ENCODE assay signal across 3 worm cellular contexts in the genomic region with DNA sequence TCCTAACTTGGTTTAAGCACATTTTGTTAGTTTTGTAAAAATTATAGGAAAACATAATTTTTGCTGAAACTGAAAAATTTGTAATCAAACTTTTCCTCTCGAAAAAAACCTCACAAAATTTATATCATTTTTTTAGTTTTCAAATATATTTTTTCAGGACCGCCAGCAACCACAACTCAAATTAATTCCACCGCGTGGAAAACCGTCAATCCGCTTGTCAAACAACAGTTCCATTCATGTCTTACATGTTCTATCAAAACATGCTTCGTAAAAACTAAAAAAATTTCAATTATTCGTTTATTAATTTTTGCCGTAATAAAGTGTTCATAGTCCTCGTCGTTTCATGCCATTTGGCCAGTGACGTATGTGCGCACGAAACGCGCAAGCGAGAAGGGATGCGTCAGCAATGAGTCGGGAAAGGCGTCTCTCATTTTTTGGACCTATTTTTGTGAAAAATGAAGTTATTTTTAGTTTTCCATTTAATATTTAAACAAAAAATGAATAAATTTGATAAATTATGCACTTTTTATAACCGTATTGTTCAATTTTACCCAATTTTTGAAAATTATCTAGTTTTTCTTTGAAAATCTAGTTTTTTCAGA.
TF ChIP-seq lines count a peak whose summit lies in the region.

Gene ucr-2.2, plus strand, starts transcription at position 602 of the 602 bp plus-strand sequence.

TF ChIP-seq in whole organism, L2 larva, 48 proteins besides CTCF, POLR2A, EP300 and RAD21 (continued from another document):
- peak in 1 of 2 experiments; percentile 3 for TF ChIP-seq mdl-1 (tag; optimal IDR thresholded peaks at IDR 0.05; lab: Kevin White, UChicago)
- TF ChIP-seq ceh-82 (tag; optimal IDR thresholded peaks at IDR 0.05; lab: Kevin White, UChicago) = no peak
- no peak for TF ChIP-seq ztf-1 (GFP tag; conservative IDR thresholded peaks at IDR 0.05; lab: Robert Waterston, UW)
- TF ChIP-seq ztf-11 (tag; optimal IDR thresholded peaks at IDR 0.05; lab: Kevin White, UChicago) = no peak
- TF ChIP-seq alr-1 (tag; optimal IDR thresholded peaks at IDR 0.05; lab: Kevin White, UChicago) = no peak
- TF ChIP-seq nhr-12 (tag; optimal IDR thresholded peaks at IDR 0.05; lab: Kevin White, UChicago) = no peak
- no peak for TF ChIP-seq skn-1 (tag; optimal IDR thresholded peaks at IDR 0.05; lab: Kevin White, UChicago)
- TF ChIP-seq nhr-237 (tag; optimal IDR thresholded peaks at IDR 0.05; lab: Kevin White, UChicago) = no peak
- peak; percentile 83 for TF ChIP-seq gmeb-1 (tag; optimal IDR thresholded peaks at IDR 0.05; lab: Kevin White, UChicago)
- peak; percentile 85 for TF ChIP-seq unc-55 (GFP tag; optimal IDR thresholded peaks at IDR 0.05; lab: Kevin White, UChicago)
- TF ChIP-seq snpc-4 (tag; optimal IDR thresholded peaks at IDR 0.05; lab: Kevin White, UChicago) = peak; percentile 86
- peak; percentile 81 for TF ChIP-seq lin-13 (GFP tag; optimal IDR thresholded peaks at IDR 0.05; lab: Kevin White, UChicago)
- TF ChIP-seq crh-2 (tag; optimal IDR thresholded peaks at IDR 0.05; lab: Kevin White, UChicago) = peak; percentile 93
- peak; percentile 83 for TF ChIP-seq fos-1 (tag; optimal IDR thresholded peaks at IDR 0.05; lab: Kevin White, UChicago)

TF ChIP-seq in whole organism, L4 larva, 104 proteins besides CTCF, POLR2A, EP300 and RAD21 (continued from another document and continues in another):
- TF ChIP-seq egl-43 (GFP tag; IDR thresholded peaks at IDR 0.05; lab: Robert Waterston, UW) = 0 out of 2 replicates have a peak, but pooled peaks have one; percentile 39
- peak; percentile 38; the same call in 1 of the 2 replicates for TF ChIP-seq arid-1 (GFP tag; conservative IDR thresholded peaks at IDR 0.05; lab: Robert Waterston, UW)
- peak; percentile 91 for TF ChIP-seq hmg-1.1 (GFP tag; IDR thresholded peaks at IDR 0.05; lab: Robert Waterston, UW)
- TF ChIP-seq ztf-7 (tag; optimal IDR thresholded peaks at IDR 0.05; lab: Kevin White, UChicago) = peak; percentile 87
- TF ChIP-seq spr-3 (GFP tag; optimal IDR thresholded peaks at IDR 0.05; lab: Kevin White, UChicago) = peak; percentile 2
- no peak; the same call in 1 of the 2 replicates for TF ChIP-seq zfp-3 (GFP tag; conservative IDR thresholded peaks at IDR 0.05; lab: Robert Waterston, UW)
- TF ChIP-seq F37D6.2 (tag; optimal IDR thresholded peaks at IDR 0.05; lab: Kevin White, UChicago) = peak; percentile 45
- TF ChIP-seq mdt-29 (GFP tag; IDR thresholded peaks at IDR 0.05; lab: Robert Waterston, UW) = no peak
- TF ChIP-seq aha-1 (tag; lab: Kevin White, UChicago) = peak; percentile 34
- TF ChIP-seq vab-7 (GFP tag; IDR thresholded peaks at IDR 0.05; lab: Robert Waterston, UW) = no peak
- no peak for TF ChIP-seq ces-1 (GFP tag; optimal IDR thresholded peaks at IDR 0.05; lab: Kevin White, UChicago)
- no peak for TF ChIP-seq nhr-10 (tag; optimal IDR thresholded peaks at IDR 0.05; lab: Kevin White, UChicago)
- TF ChIP-seq daf-19 (GFP tag; conservative IDR thresholded peaks at IDR 0.05; lab: Robert Waterston, UW) = no peak
- TF ChIP-seq nhr-77 (tag; optimal IDR thresholded peaks at IDR 0.05; lab: Kevin White, UChicago) = peak; percentile 87
- peak; percentile 72 for TF ChIP-seq nhr-48 (tag; optimal IDR thresholded peaks at IDR 0.05; lab: Kevin White, UChicago)
- no peak for TF ChIP-seq lir-3 (tag; optimal IDR thresholded peaks at IDR 0.05; lab: Kevin White, UChicago)
- TF ChIP-seq lin-38 (GFP tag; IDR thresholded peaks at IDR 0.05; lab: Robert Waterston, UW) = peak; percentile 78
- no peak for TF ChIP-seq ceh-62 (tag; optimal IDR thresholded peaks at IDR 0.05; lab: Kevin White, UChicago)
- no peak for TF ChIP-seq jun-1 (tag; optimal IDR thresholded peaks at IDR 0.05; lab: Kevin White, UChicago)
- TF ChIP-seq Y5F2A.4 (GFP tag; optimal IDR thresholded peaks at IDR 0.05; lab: Kevin White, UChicago) = no peak
- peak; percentile 56 for TF ChIP-seq nhr-11 (tag; optimal IDR thresholded peaks at IDR 0.05; lab: Kevin White, UChicago)
- no peak for TF ChIP-seq tag-97 (GFP tag; IDR thresholded peaks at IDR 0.05; lab: Robert Waterston, UW)
- no peak for TF ChIP-seq nhr-41 (GFP tag; IDR thresholded peaks at IDR 0.05; lab: Robert Waterston, UW)
- TF ChIP-seq nhr-42 (GFP tag; IDR thresholded peaks at IDR 0.05; lab: Robert Waterston, UW) = peak; percentile 91
- no peak for TF ChIP-seq nhr-237 (tag; optimal IDR thresholded peaks at IDR 0.05; lab: Kevin White, UChicago)
- no peak for TF ChIP-seq Y75B8A.6 (GFP tag; IDR thresholded peaks at IDR 0.05; lab: Robert Waterston, UW)
- peak; percentile 91 for TF ChIP-seq hlh-11 (tag; optimal IDR thresholded peaks at IDR 0.05; lab: Kevin White, UChicago)
- TF ChIP-seq pqm-1 (tag; optimal IDR thresholded peaks at IDR 0.05; lab: Kevin White, UChicago) = peak; percentile 45
- TF ChIP-seq zfp-2 (tag; optimal IDR thresholded peaks at IDR 0.05; lab: Kevin White, UChicago) = peak; percentile 12
- TF ChIP-seq aly-2 (tag; optimal IDR thresholded peaks at IDR 0.05; lab: Kevin White, UChicago) = no peak
- TF ChIP-seq ama-1 (optimal IDR thresholded peaks at IDR 0.05; lab: Kevin White, UChicago) = no peak
- TF ChIP-seq mxl-2 (GFP tag; conservative IDR thresholded peaks at IDR 0.05; lab: Robert Waterston, UW) = no peak
- TF ChIP-seq cey-2 (tag; optimal IDR thresholded peaks at IDR 0.05; lab: Kevin White, UChicago; ENCODE audit: borderline replicate concordance, insufficient read depth) = no peak
- TF ChIP-seq nhr-25 (tag; optimal IDR thresholded peaks at IDR 0.05; lab: Kevin White, UChicago; ENCODE audit: borderline replicate concordance, insufficient read depth) = no peak
- TF ChIP-seq hlh-30 (tag; optimal IDR thresholded peaks at IDR 0.05; lab: Kevin White, UChicago; ENCODE audit: insufficient read depth) = peak; percentile 68
- TF ChIP-seq daf-8 (GFP tag; IDR thresholded peaks at IDR 0.05; lab: Robert Waterston, UW) = no peak
- TF ChIP-seq duxl-1 (tag; optimal IDR thresholded peaks at IDR 0.05; lab: Kevin White, UChicago; ENCODE audit: poor library complexity) = peak; percentile 74
- no peak for TF ChIP-seq T20F7.1 (GFP tag; optimal IDR thresholded peaks at IDR 0.05; lab: Kevin White, UChicago)
- no peak for TF ChIP-seq dmd-9 (GFP tag; IDR thresholded peaks at IDR 0.05; lab: Robert Waterston, UW)
- TF ChIP-seq lsy-2 (tag; optimal IDR thresholded peaks at IDR 0.05; lab: Kevin White, UChicago) = peak in 1 of 2 experiments; percentile 88
- no peak for TF ChIP-seq D1046.2 (GFP tag; IDR thresholded peaks at IDR 0.05; lab: Robert Waterston, UW)
- TF ChIP-seq unc-39 (tag; optimal IDR thresholded peaks at IDR 0.05; lab: Kevin White, UChicago) = no peak
- no peak for TF ChIP-seq R02D3.7 (tag; optimal IDR thresholded peaks at IDR 0.05; lab: Kevin White, UChicago)
- TF ChIP-seq mep-1 (tag; optimal IDR thresholded peaks at IDR 0.05; lab: Kevin White, UChicago) = peak; percentile 95
- TF ChIP-seq zip-2 (tag; optimal IDR thresholded peaks at IDR 0.05; lab: Kevin White, UChicago) = peak; percentile 68
- TF ChIP-seq lin-1 (GFP tag; IDR thresholded peaks at IDR 0.05; lab: Robert Waterston, UW) = 0 out of 2 replicates have a peak, but pooled peaks have one; percentile 49
- TF ChIP-seq ZK546.5 (tag; optimal IDR thresholded peaks at IDR 0.05; lab: Kevin White, UChicago) = no peak
- TF ChIP-seq ceh-44 (GFP tag; IDR thresholded peaks at IDR 0.05; lab: Robert Waterston, UW) = no peak
- no peak for TF ChIP-seq lin-29 (GFP tag; IDR thresholded peaks at IDR 0.05; lab: Robert Waterston, UW)
- TF ChIP-seq unc-62 (GFP tag; optimal IDR thresholded peaks at IDR 0.05 in 1 of 2; lab: Kevin White, UChicago) = peak in 1 of 2 experiments; percentile 93
- no peak for TF ChIP-seq unc-62 (tag; optimal IDR thresholded peaks at IDR 0.05; lab: Kevin White, UChicago)
- TF ChIP-seq nhr-76 (tag; optimal IDR thresholded peaks at IDR 0.05; lab: Kevin White, UChicago) = no peak
- peak in 1 of 2 experiments; percentile 41 for TF ChIP-seq mdl-1 (tag; optimal IDR thresholded peaks at IDR 0.05; lab: Kevin White, UChicago)
- TF ChIP-seq gei-8 (GFP tag; optimal IDR thresholded peaks at IDR 0.05; lab: Kevin White, UChicago) = no peak
- no peak for TF ChIP-seq egl-27 (tag; optimal IDR thresholded peaks at IDR 0.05; lab: Kevin White, UChicago)
- TF ChIP-seq madf-9 (GFP tag; conservative IDR thresholded peaks at IDR 0.05; lab: Robert Waterston, UW) = no peak

TF ChIP-seq in whole organism, late embryonic, 69 proteins besides CTCF, POLR2A, EP300 and RAD21 (continued from another document):
- no peak for TF ChIP-seq dve-1 (tag; optimal IDR thresholded peaks at IDR 0.05; lab: Kevin White, UChicago)
- TF ChIP-seq unc-55 (GFP tag; optimal IDR thresholded peaks at IDR 0.05; lab: Kevin White, UChicago) = no peak
- peak; percentile 22 for TF ChIP-seq sdc-2 (tag; optimal IDR thresholded peaks at IDR 0.05; lab: Kevin White, UChicago)
- peak; percentile 52 for TF ChIP-seq madf-2 (tag; optimal IDR thresholded peaks at IDR 0.05; lab: Kevin White, UChicago)
- no peak for TF ChIP-seq C08G9.2 (tag; optimal IDR thresholded peaks at IDR 0.05; lab: Kevin White, UChicago)
- TF ChIP-seq ets-4 (tag; optimal IDR thresholded peaks at IDR 0.05; lab: Kevin White, UChicago) = peak; percentile 8
- TF ChIP-seq ceh-48 (tag; optimal IDR thresholded peaks at IDR 0.05; lab: Kevin White, UChicago) = no peak
- no peak for TF ChIP-seq nhr-11 (tag; optimal IDR thresholded peaks at IDR 0.05; lab: Kevin White, UChicago)
- TF ChIP-seq ceh-18 (tag; optimal IDR thresholded peaks at IDR 0.05; lab: Kevin White, UChicago) = peak; percentile 45
- no peak for TF ChIP-seq ahr-1 (tag; optimal IDR thresholded peaks at IDR 0.05; lab: Kevin White, UChicago)
- no peak for TF ChIP-seq K09A11.1 (tag; optimal IDR thresholded peaks at IDR 0.05; lab: Kevin White, UChicago; ENCODE audit: insufficient read depth)
- peak; percentile 27 for TF ChIP-seq ceh-14 (tag; optimal IDR thresholded peaks at IDR 0.05; lab: Kevin White, UChicago)
- no peak for TF ChIP-seq lim-6 (tag; optimal IDR thresholded peaks at IDR 0.05; lab: Kevin White, UChicago)
- no peak for TF ChIP-seq ttx-3 (tag; optimal IDR thresholded peaks at IDR 0.05; lab: Kevin White, UChicago)
- TF ChIP-seq elt-2 (tag; optimal IDR thresholded peaks at IDR 0.05; lab: Kevin White, UChicago) = no peak
- peak; percentile 2 for TF ChIP-seq C38D4.7 (GFP tag; optimal IDR thresholded peaks at IDR 0.05; lab: Kevin White, UChicago)
- no peak for TF ChIP-seq pax-1 (tag; optimal IDR thresholded peaks at IDR 0.05; lab: Kevin White, UChicago)
- peak; percentile 29 for TF ChIP-seq sox-4 (tag; optimal IDR thresholded peaks at IDR 0.05; lab: Kevin White, UChicago)
- no peak for TF ChIP-seq mec-3 (tag; optimal IDR thresholded peaks at IDR 0.05; lab: Kevin White, UChicago; ENCODE audit: borderline replicate concordance)
- TF ChIP-seq pag-3 (tag; optimal IDR thresholded peaks at IDR 0.05; lab: Kevin White, UChicago; ENCODE audit: borderline replicate concordance) = no peak
- no peak for TF ChIP-seq eyg-1 (tag; optimal IDR thresholded peaks at IDR 0.05; lab: Kevin White, UChicago)
- TF ChIP-seq T23F11.4 (GFP tag; optimal IDR thresholded peaks at IDR 0.05; lab: Kevin White, UChicago) = no peak
- peak; percentile 9 for TF ChIP-seq rnt-1 (tag; optimal IDR thresholded peaks at IDR 0.05; lab: Kevin White, UChicago)
- TF ChIP-seq ceh-31 (tag; optimal IDR thresholded peaks at IDR 0.05; lab: Kevin White, UChicago) = no peak
- no peak for TF ChIP-seq elt-4 (tag; optimal IDR thresholded peaks at IDR 0.05; lab: Kevin White, UChicago)
- no peak for TF ChIP-seq K02D7.2 (tag; optimal IDR thresholded peaks at IDR 0.05; lab: Kevin White, UChicago)
- TF ChIP-seq zip-5 (tag; optimal IDR thresholded peaks at IDR 0.05; lab: Kevin White, UChicago) = no peak
- TF ChIP-seq gmeb-2 (tag; optimal IDR thresholded peaks at IDR 0.05; lab: Kevin White, UChicago) = peak; percentile 23
- no peak for TF ChIP-seq ceh-24 (tag; optimal IDR thresholded peaks at IDR 0.05; lab: Kevin White, UChicago)
- no peak for TF ChIP-seq fkh-6 (tag; optimal IDR thresholded peaks at IDR 0.05; lab: Kevin White, UChicago)
- TF ChIP-seq che-1 (tag; optimal IDR thresholded peaks at IDR 0.05; lab: Kevin White, UChicago) = peak; percentile 32
- TF ChIP-seq pat-9 (tag; optimal IDR thresholded peaks at IDR 0.05; lab: Kevin White, UChicago) = peak; percentile 39
- TF ChIP-seq pqm-1 (tag; optimal IDR thresholded peaks at IDR 0.05; lab: Kevin White, UChicago) = no peak
- no peak for TF ChIP-seq tbx-7 (tag; optimal IDR thresholded peaks at IDR 0.05; lab: Kevin White, UChicago)
- no peak for TF ChIP-seq ceh-30 (tag; optimal IDR thresholded peaks at IDR 0.05; lab: Kevin White, UChicago)
- TF ChIP-seq ref-2 (tag; optimal IDR thresholded peaks at IDR 0.05; lab: Kevin White, UChicago) = peak; percentile 25
- TF ChIP-seq nfya-1 (tag; optimal IDR thresholded peaks at IDR 0.05; lab: Kevin White, UChicago) = peak; percentile 60
- TF ChIP-seq unc-3 (GFP tag; conservative IDR thresholded peaks at IDR 0.05; lab: Robert Waterston, UW) = no peak
- TF ChIP-seq unc-3 (tag; optimal IDR thresholded peaks at IDR 0.05; lab: Kevin White, UChicago) = no peak
- TF ChIP-seq lin-11 (tag; optimal IDR thresholded peaks at IDR 0.05; lab: Kevin White, UChicago) = no peak
- TF ChIP-seq Y22D7AL.16 (tag; optimal IDR thresholded peaks at IDR 0.05; lab: Kevin White, UChicago) = no peak
- no peak for TF ChIP-seq nhr-232 (tag; optimal IDR thresholded peaks at IDR 0.05; lab: Kevin White, UChicago)
- TF ChIP-seq ceh-6 (GFP tag; optimal IDR thresholded peaks at IDR 0.05; lab: Kevin White, UChicago) = peak; percentile 11
- no peak for TF ChIP-seq hlh-15 (tag; optimal IDR thresholded peaks at IDR 0.05; lab: Kevin White, UChicago)
- no peak for TF ChIP-seq pros-1 (tag; optimal IDR thresholded peaks at IDR 0.05; lab: Kevin White, UChicago)
